Worm (Caenorhabditis elegans): ENCODE results near the gene Y53F4B.23.
"Not testable (repeated sequence)": the region's sequence is repeated elsewhere in the genome, so short reads cannot be mapped to it uniquely, and the experiment has no call there.

Y53F4B.23 gene

DNA sequence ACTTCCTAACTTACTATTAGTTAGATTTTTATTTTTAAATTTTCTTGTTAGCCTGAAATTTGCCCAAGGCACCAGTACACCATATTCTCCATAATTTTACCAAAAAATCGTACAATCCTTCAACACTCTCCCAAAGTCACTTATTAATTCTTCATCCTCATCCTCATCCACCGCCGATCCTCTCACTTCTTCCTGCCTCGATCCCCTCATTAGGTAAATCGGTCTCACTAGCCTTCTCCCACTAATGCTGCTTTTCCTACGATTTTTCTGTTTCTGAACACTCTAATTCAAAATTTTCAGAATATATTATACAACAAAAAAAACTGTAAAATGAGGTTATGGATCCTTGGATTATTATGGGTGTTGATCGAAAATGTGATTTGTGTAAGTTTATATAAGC, 11.6 kb downstream of the Y53F4B.23 start, which contains the start of gene Y53F4B.25:
Gene Y53F4B.25, plus strand, starts transcription at position 301 of the 400 bp plus-strand sequence.
- no peak for TF ChIP-seq dao-5 (tag; optimal IDR thresholded peaks at IDR 0.05)
- no peak for TF ChIP-seq W03F9.2 (tag; optimal IDR thresholded peaks at IDR 0.05)
- no peak for TF ChIP-seq him-1 (tag; optimal IDR thresholded peaks at IDR 0.05)

ce11 chrII:15140881-15141280, 16.6 kb downstream of the Y53F4B.23 start, which contains the start of gene Y53F4B.26:
TSS of gene Y53F4B.26 (minus strand) at chrII:15140981.
- not testable (repeated sequence) for TF ChIP-seq W03F9.2, him-1, dao-5 (tag; optimal IDR thresholded peaks at IDR 0.05)

DNA sequence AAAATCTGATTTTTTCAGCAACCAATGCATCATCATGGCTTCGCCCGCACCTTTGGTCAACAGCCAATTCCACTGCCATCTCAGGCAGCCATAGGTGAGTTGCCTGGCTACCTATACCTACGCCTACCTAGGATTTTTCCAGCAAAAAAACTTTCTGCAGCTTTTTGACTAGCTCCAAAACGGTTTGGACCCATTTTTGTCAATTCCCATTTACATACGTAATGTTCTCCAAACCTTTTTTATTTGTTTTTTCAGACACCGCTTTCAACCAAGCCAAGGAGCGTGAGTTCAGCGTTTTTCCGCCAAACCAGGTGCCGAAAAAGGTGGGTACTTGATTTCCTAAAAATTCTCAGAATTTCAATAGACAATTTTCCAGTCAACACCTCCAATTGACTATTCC, 19.4 kb downstream of the Y53F4B.23 start:
- TF ChIP-seq W03F9.2 (tag; optimal IDR thresholded peaks at IDR 0.05) (no peak), dao-5 (tag; optimal IDR thresholded peaks at IDR 0.05) (no peak), him-1 (tag; optimal IDR thresholded peaks at IDR 0.05) (no peak)

- TF ChIP-seq W03F9.2 (tag; optimal IDR thresholded peaks at IDR 0.05), result no peak
- no peak for TF ChIP-seq him-1 (tag; optimal IDR thresholded peaks at IDR 0.05)
- no peak for TF ChIP-seq dao-5 (tag; optimal IDR thresholded peaks at IDR 0.05)
Observed at ce11 chrII:15145594-15145993, 21.3 kb downstream of the Y53F4B.23 start, which contains the start of gene Y53F4B.27. TSS of gene Y53F4B.27 (plus strand) at chrII:15145894.

DNA sequence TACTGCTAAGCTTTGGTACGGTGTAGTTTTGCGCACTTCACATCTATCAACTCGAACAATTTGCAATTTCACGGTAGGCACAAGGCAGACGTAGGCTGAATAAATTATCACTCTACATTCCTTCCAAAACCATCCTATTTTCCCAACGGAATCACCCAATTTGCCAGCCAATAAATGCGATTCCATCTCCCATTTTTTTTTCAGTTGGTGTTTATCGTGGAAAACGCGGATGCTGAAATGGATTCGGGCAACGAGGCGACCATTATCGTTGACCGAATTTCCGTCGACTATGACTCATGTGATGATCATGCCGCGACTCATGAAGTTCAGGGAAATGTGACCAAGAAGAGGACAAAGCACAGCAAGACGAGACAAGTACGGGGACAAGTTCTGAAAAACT, 24.1 kb downstream of the Y53F4B.23 start:
- TF ChIP-seq dao-5 (tag; optimal IDR thresholded peaks at IDR 0.05) (no peak), W03F9.2 (tag; optimal IDR thresholded peaks at IDR 0.05) (no peak), him-1 (tag; optimal IDR thresholded peaks at IDR 0.05) (no peak)

ce11 chrII:15157880-15158279, 33.6 kb downstream of the Y53F4B.23 start, which contains the start of gene ptr-20:
TSS of gene ptr-20 (plus strand) at chrII:15158180.
- TF ChIP-seq him-1 (tag; optimal IDR thresholded peaks at IDR 0.05) (no peak), dao-5 (tag; optimal IDR thresholded peaks at IDR 0.05) (no peak), W03F9.2 (tag; optimal IDR thresholded peaks at IDR 0.05) (no peak)

DNA sequence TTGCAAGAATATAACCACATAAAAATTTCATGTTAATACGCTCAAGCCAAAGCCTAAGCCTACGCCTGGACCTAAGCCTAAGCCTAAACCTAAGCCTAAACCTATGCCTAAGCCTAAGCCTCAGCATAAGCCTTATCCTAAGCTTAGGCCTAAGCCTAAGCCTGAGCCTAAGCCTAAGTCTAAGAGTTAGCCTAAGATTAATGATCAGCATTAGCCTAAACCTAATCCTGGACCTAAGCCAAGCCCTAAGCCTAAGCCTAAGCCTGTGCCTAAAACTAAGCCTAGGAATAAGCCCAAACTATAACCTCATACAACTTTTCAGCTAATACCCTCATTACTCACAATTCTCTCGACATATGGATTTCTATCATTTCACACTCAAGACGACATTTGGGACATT, 34.1 kb downstream of the Y53F4B.23 start:
- no peak for TF ChIP-seq W03F9.2 (tag; optimal IDR thresholded peaks at IDR 0.05)
- TF ChIP-seq dao-5 (tag; optimal IDR thresholded peaks at IDR 0.05), result no peak
- TF ChIP-seq him-1 (tag; optimal IDR thresholded peaks at IDR 0.05), result no peak

DNA sequence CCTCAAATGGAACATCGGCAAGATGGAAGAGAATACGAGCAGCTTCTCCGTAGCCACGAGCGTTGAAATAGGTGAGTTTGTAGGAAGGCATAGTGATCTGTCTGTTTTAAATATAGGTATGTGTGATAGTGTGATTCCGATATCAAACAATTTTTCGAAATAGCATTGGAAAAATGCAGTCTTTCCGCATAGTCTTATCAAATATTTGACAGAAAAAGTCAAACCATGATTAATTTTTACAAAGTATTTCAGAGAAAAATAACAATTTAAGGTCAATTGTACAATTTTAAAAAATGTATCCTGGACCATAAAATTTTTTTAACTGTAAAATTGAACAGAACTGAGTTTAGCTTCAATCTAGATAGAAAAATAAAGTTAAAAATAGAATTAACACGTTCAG, 40.1 kb downstream of the Y53F4B.23 start, which contains the start of gene gst-26:
Gene gst-26, minus strand, starts transcription at position 101 of the 400 bp plus-strand sequence.
- TF ChIP-seq dao-5 (tag; optimal IDR thresholded peaks at IDR 0.05) (no peak), him-1 (tag; optimal IDR thresholded peaks at IDR 0.05) (no peak), W03F9.2 (tag; optimal IDR thresholded peaks at IDR 0.05) (no peak)

DNA sequence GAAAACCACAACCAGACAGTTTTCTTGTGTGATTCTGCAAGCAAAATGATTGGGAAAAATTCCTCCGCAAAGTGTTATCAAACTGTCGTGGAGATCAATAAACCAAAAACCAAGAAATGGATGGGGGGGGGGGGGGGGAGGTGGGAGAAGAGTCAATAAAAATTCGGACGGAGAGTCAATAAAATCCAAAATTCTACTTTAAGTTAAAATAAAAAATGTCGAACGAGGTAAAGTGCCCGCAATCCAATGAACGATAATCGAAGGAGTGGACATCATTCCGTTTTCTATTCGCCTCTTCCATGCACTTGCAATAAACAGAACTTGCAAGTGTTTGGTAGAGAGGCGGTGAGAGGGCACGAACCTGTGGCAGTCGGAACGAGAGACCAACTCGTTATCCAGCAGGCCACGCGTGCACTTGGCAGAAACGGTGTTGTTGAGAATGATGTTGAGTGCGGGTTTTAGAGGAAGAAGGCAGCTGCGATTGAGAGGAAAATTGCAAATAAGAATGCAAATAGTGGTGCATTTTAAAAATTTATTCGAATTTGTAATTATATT, 41.5 kb downstream of the Y53F4B.23 start, which contains the start of gene gst-27:
Gene gst-27, minus strand, starts transcription at position 51 of the 555 bp plus-strand sequence.
- peak; percentile 44 for TF ChIP-seq him-1 (tag; optimal IDR thresholded peaks at IDR 0.05)
- TF ChIP-seq dao-5 (tag; optimal IDR thresholded peaks at IDR 0.05), result peak; percentile 77
- peak; percentile 77 for TF ChIP-seq W03F9.2 (tag; optimal IDR thresholded peaks at IDR 0.05)

- TF ChIP-seq him-1 (tag; optimal IDR thresholded peaks at IDR 0.05), result no peak
- TF ChIP-seq W03F9.2 (tag; optimal IDR thresholded peaks at IDR 0.05), result no peak
- no peak for TF ChIP-seq dao-5 (tag; optimal IDR thresholded peaks at IDR 0.05)
Observed at ce11 chrII:15167340-15167739, 43.0 kb downstream of the Y53F4B.23 start, which contains the start of gene gst-28. TSS of gene gst-28 (minus strand) at chrII:15167577.

ce11 chrII:15169811-15170282, 45.5 kb downstream of the Y53F4B.23 start, which contains the start of gene gst-29:
TSS of gene gst-29 (minus strand) at chrII:15169861.
- TF ChIP-seq dao-5 (tag; optimal IDR thresholded peaks at IDR 0.05), result no peak
- no peak for TF ChIP-seq him-1 (tag; optimal IDR thresholded peaks at IDR 0.05)
- no peak for TF ChIP-seq W03F9.2 (tag; optimal IDR thresholded peaks at IDR 0.05)

ce11 chrII:15171816-15172215, 47.5 kb downstream of the Y53F4B.23 start, which contains the start of gene gst-39:
TSS of gene gst-39 (minus strand) at chrII:15171916.
- TF ChIP-seq him-1, W03F9.2, dao-5 (tag; optimal IDR thresholded peaks at IDR 0.05): not testable (repeated sequence)

DNA sequence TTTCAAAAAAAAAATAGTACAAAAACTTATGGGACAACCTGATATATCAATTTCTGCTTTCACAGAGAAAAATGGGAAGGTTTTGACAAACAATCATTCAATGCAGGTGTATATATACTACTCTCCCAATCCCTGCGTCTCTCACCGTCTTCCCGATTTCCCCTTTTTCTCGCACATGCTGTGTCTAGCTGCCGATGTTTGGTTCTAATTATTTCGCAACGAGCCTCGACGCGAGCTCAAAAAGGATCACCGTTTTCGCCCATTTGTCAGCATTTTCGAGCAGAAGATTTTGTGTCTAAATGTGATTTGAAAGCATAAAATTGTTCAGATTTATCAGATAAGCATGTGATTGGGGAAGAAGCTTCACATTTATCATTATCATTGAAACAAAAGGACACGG, 48.9 kb downstream of the Y53F4B.23 start:
- TF ChIP-seq him-1 (tag; optimal IDR thresholded peaks at IDR 0.05) (no peak), W03F9.2 (tag; optimal IDR thresholded peaks at IDR 0.05) (no peak), dao-5 (tag; optimal IDR thresholded peaks at IDR 0.05) (no peak)

ce11 chrII:15174915-15175548, 50.7 kb downstream of the Y53F4B.23 start, which contains the start of gene gst-31:
TSS of gene gst-31 (minus strand) at chrII:15174965.
- TF ChIP-seq him-1 (tag; optimal IDR thresholded peaks at IDR 0.05), result no peak
- no peak for TF ChIP-seq W03F9.2 (tag; optimal IDR thresholded peaks at IDR 0.05)
- no peak for TF ChIP-seq dao-5 (tag; optimal IDR thresholded peaks at IDR 0.05)

Data from whole organism, L4/young adult.